Fruit fly (Drosophila melanogaster): ENCODE results near the gene CG32213.

dm6 chr3L:19524690-19525089 is 49.1 kb downstream of the CG32213 start:
- TF ChIP-seq usp (GFP tag; optimal IDR thresholded peaks at IDR 0.05) (no peak), EcR (GFP tag; optimal IDR thresholded peaks at IDR 0.05) (no peak), CG8478 (optimal IDR thresholded peaks at IDR 0.05) (no peak), psq (optimal IDR thresholded peaks at IDR 0.05) (no peak), Dll (optimal IDR thresholded peaks at IDR 0.05) (no peak), pan (optimal IDR thresholded peaks at IDR 0.05) (no peak)

Measured in whole organism.